Worm (Caenorhabditis elegans) whole organism, midembryonic: Measurements from ENCODE around the gene F57G8.7.

ENCODE experiments used
- klf-2 ChIP-seq: fragments of 200-800 bp; sonication (Bioruptor generic); conservative IDR thresholded peaks from 2 replicates; pipeline ENCODE4 v1.3.6; 2022; ENCODE audit warnings: missing genetic modification reagents, missing genetic modification characterization, missing compliant biosample characterization
- ztf-29 ChIP-seq: fragments of 200-800 bp; sonication (Bioruptor generic); IDR thresholded peaks from 2 replicates; pipeline ENCODE4 v1.3.6; 2022; ENCODE audit warnings: missing genetic modification reagents, missing genetic modification characterization, missing compliant biosample characterization

ce11 chrV:16376430-16376948, 47.5 kb downstream of the F57G8.7 start:
- TF ChIP-seq klf-2 (no peak), ztf-29 (GFP tag; lab: Robert Waterston, UW) (no peak)
